Worm (Caenorhabditis elegans): ENCODE measurements around the gene aakg-5.

- TF ChIP-seq unc-62 (GFP tag; optimal IDR thresholded peaks at IDR 0.05) (no peak), nhr-21 (tag; optimal IDR thresholded peaks at IDR 0.05) (no peak), blmp-1 (tag; optimal IDR thresholded peaks at IDR 0.05; ENCODE audit: insufficient read depth) (no peak), ceh-16 (tag; optimal IDR thresholded peaks at IDR 0.05) (no peak), nhr-237 (tag; optimal IDR thresholded peaks at IDR 0.05) (no peak)
Measured at ce11 chrII:9976405-9976804, 1.5 kb upstream of the aakg-5 start, which contains the start of gene R53.8.

Data from whole organism, L2 larva.